Worm (Caenorhabditis elegans): ENCODE data around the gene moa-2.

ce11 chrII:7709301-7709754 lies 10.5 kb upstream of the moa-2 start, which contains the start of gene sre-1:
- no peak for TF ChIP-seq ceh-31 (tag; optimal IDR thresholded peaks at IDR 0.05)
- no peak for TF ChIP-seq ama-1 (optimal IDR thresholded peaks at IDR 0.05)
